Worm (Caenorhabditis elegans): ENCODE results near the gene attf-2.

ce11 chrV:7193562-7193961 is 2.4 kb downstream of the attf-2 start, which contains the start of gene F09G2.8:
- TF ChIP-seq ama-1 (optimal IDR thresholded peaks at IDR 0.05) (no peak), aly-1 (tag; optimal IDR thresholded peaks at IDR 0.05) (no peak), hmg-4 (GFP tag; optimal IDR thresholded peaks at IDR 0.05) (no peak)

Measured in whole organism, early embryonic.